Fruit fly (Drosophila melanogaster) whole organism, adult: Measurements from ENCODE around the gene CG5568.

Experiments used
- CG7101 ChIP-seq: fragments of 200-800 bp; sonication (Bioruptor generic); optimal IDR thresholded peaks from 2 replicates; lab custom pipeline; 2018; ENCODE audit warnings: missing biosample characterization, mild to moderate bottlenecking, missing genetic modification characterization, moderate library complexity
- Clk ChIP-seq: fragments of 200-800 bp; sonication (Bioruptor generic); optimal IDR thresholded peaks from 2 replicates; lab custom pipeline; 2017; ENCODE audit warnings: missing biosample characterization, missing genetic modification characterization
- Mnt ChIP-seq: fragments of 200-800 bp; sonication (Bioruptor generic); optimal IDR thresholded peaks from 2 replicates; lab custom pipeline; 2016; ENCODE audit warnings: missing biosample characterization, mild to moderate bottlenecking, missing genetic modification characterization
- cnc ChIP-seq, 2 experiments: fragments of >200 bp; optimal IDR thresholded peaks; 2 replicates each; lab custom pipeline; 2017

dm6 chr3L:5871201-5871600, at the start of gene CG5568:
- TF ChIP-seq Clk (GFP tag; lab: Kevin White, UChicago) = no peak
- no peak for TF ChIP-seq CG7101 (tag; lab: Kevin White, UChicago)
- no peak for TF ChIP-seq cnc (optimal IDR thresholded peaks at IDR 0.05; lab: Kevin White, UChicago)
- TF ChIP-seq Mnt (GFP tag; lab: Kevin White, UChicago) = no peak
